Worm (Caenorhabditis elegans) whole organism, L4 larva: ENCODE measurements around the gene C47D12.4.

Source experiments
- Y75B8A.6 ChIP-seq: fragments of 200-800 bp; sonication (Bioruptor generic); IDR thresholded peaks from 2 replicates; pipeline ENCODE4 v1.3.6; 2022; ENCODE audit warnings: missing genetic modification reagents, missing genetic modification characterization, missing compliant biosample characterization
- ama-1 ChIP-seq: fragments of 150-350 bp; optimal IDR thresholded peaks from 2 replicates; lab custom pipeline; 2014; ENCODE audit warnings: inconsistent platforms, mixed read lengths
- fkh-10 ChIP-seq: fragments of 150-350 bp; optimal IDR thresholded peaks from 2 replicates; lab custom pipeline; 2014; ENCODE audit warnings: missing biosample characterization, missing genetic modification reagents, missing genetic modification characterization
- lin-38 ChIP-seq: fragments of 200-800 bp; sonication (Bioruptor generic); IDR thresholded peaks from 2 replicates; pipeline ENCODE4 v1.3.6; 2022; ENCODE audit warnings: missing genetic modification reagents, missing genetic modification characterization, missing compliant biosample characterization
- nhr-25 ChIP-seq: sonication (generic microtip); optimal IDR thresholded peaks from 2 replicates; lab custom pipeline; 2017; ENCODE audit warnings: missing genetic modification characterization, mild to moderate bottlenecking, missing compliant biosample characterization, antibody characterized with exemption, moderate library complexity, borderline replicate concordance; ENCODE audit not compliant: insufficient read depth
- nhr-6 ChIP-seq: fragments of 150-350 bp; optimal IDR thresholded peaks from 2 replicates; lab custom pipeline; 2014; ENCODE audit warnings: missing biosample characterization, missing genetic modification characterization
- zfp-3 ChIP-seq: fragments of 200-800 bp; sonication (Bioruptor generic); conservative IDR thresholded peaks from 2 replicates; pipeline ENCODE4 v1.3.6; 2022; ENCODE audit warnings: missing genetic modification reagents, missing genetic modification characterization, missing compliant biosample characterization

- TF ChIP-seq zfp-3 (GFP tag; lab: Robert Waterston, UW), result no peak
- TF ChIP-seq ama-1 (lab: Kevin White, UChicago), result no peak
- no peak for TF ChIP-seq nhr-6 (tag; lab: Kevin White, UChicago)
- TF ChIP-seq Y75B8A.6, result no peak
- no peak for TF ChIP-seq nhr-25 (tag; lab: Kevin White, UChicago)
- no peak for TF ChIP-seq fkh-10
- TF ChIP-seq lin-38 (GFP tag; lab: Robert Waterston, UW), result no peak
These were observed 22.7 kb upstream of the C47D12.4 start for ce11 chrII:11658854-11659253.
